Worm (Caenorhabditis elegans) whole organism, L2 larva: ENCODE measurements around the gene npr-7.

Source experiments
- C34F6.9 ChIP-seq: fragments of 150-350 bp; optimal IDR thresholded peaks from 2 replicates; lab custom pipeline; 2014; ENCODE audit warnings: missing biosample characterization, missing genetic modification characterization
- F13H6.1 ChIP-seq: sonication (generic microtip); optimal IDR thresholded peaks from 2 replicates; lab custom pipeline; 2016; ENCODE audit warnings: missing genetic modification characterization, missing compliant biosample characterization
- R02D3.7 ChIP-seq: fragments of 150-350 bp; optimal IDR thresholded peaks from 2 replicates; lab custom pipeline; 2014; ENCODE audit warnings: missing biosample characterization, missing genetic modification characterization
- ZK546.5 ChIP-seq: sonication (generic microtip); optimal IDR thresholded peaks from 2 replicates; lab custom pipeline; 2017; ENCODE audit warnings: missing biosample characterization, missing genetic modification characterization
- alr-1 ChIP-seq: fragments of 150-350 bp; optimal IDR thresholded peaks from 2 replicates; lab custom pipeline; 2014; ENCODE audit warnings: missing biosample characterization, missing genetic modification characterization
- aly-2 ChIP-seq: fragments of 150-350 bp; optimal IDR thresholded peaks from 2 replicates; lab custom pipeline; 2014; ENCODE audit warnings: missing biosample characterization, missing genetic modification characterization
- blmp-1 ChIP-seq: sonication (generic microtip); optimal IDR thresholded peaks from 2 replicates; lab custom pipeline; 2017; ENCODE audit warnings: missing genetic modification characterization, mild to moderate bottlenecking, missing compliant biosample characterization, antibody characterized with exemption, moderate library complexity; ENCODE audit not compliant: insufficient read depth
- ceh-16 ChIP-seq: fragments of 150-350 bp; optimal IDR thresholded peaks from 2 replicates; lab custom pipeline; 2014; ENCODE audit warnings: missing biosample characterization, missing genetic modification characterization
- ceh-82 ChIP-seq: fragments of 150-350 bp; optimal IDR thresholded peaks from 2 replicates; lab custom pipeline; 2014; ENCODE audit warnings: missing biosample characterization, missing genetic modification characterization
- dmd-4 ChIP-seq: sonication (generic microtip); optimal IDR thresholded peaks from 2 replicates; lab custom pipeline; 2017; ENCODE audit warnings: missing biosample characterization, missing genetic modification characterization
- egl-27 ChIP-seq: sonication (generic microtip); optimal IDR thresholded peaks from 3 replicates; lab custom pipeline; 2017; ENCODE audit warnings: missing biosample characterization, missing genetic modification reagents, missing genetic modification characterization
- elt-3 ChIP-seq: sonication (generic microtip); optimal IDR thresholded peaks from 2 replicates; lab custom pipeline; 2017; ENCODE audit warnings: missing biosample characterization, missing genetic modification characterization
- fos-1 ChIP-seq: fragments of 150-350 bp; optimal IDR thresholded peaks from 2 replicates; lab custom pipeline; 2014; ENCODE audit warnings: missing biosample characterization, missing genetic modification characterization
- gmeb-1 ChIP-seq: fragments of 150-350 bp; optimal IDR thresholded peaks from 2 replicates; lab custom pipeline; 2014; ENCODE audit warnings: missing biosample characterization, missing genetic modification characterization
- lin-11 ChIP-seq: fragments of 150-350 bp; sonication (generic microtip); optimal IDR thresholded peaks from 2 replicates; lab custom pipeline; 2014; ENCODE audit warnings: missing biosample characterization, missing genetic modification characterization, inconsistent platforms, mixed read lengths
- lin-13 ChIP-seq: fragments of 150-350 bp; optimal IDR thresholded peaks from 2 replicates; lab custom pipeline; 2014; ENCODE audit warnings: missing biosample characterization, missing genetic modification reagents, missing genetic modification characterization
- lin-39 ChIP-seq: fragments of 150-350 bp; optimal IDR thresholded peaks from 2 replicates; lab custom pipeline; 2014; ENCODE audit warnings: missing biosample characterization, missing genetic modification reagents, missing genetic modification characterization
- lsy-2 ChIP-seq, 2 experiments: fragments of 150-350 bp in 1 of 2; sonication (generic microtip) in 1 of 2; optimal IDR thresholded peaks; 2 replicates each; lab custom pipeline; 2014 to 2017; ENCODE audit warnings: missing biosample characterization in 2 of 2, missing genetic modification characterization in 2 of 2
- mbf-1 ChIP-seq: sonication (generic microtip); optimal IDR thresholded peaks from 2 replicates; lab custom pipeline; 2017; ENCODE audit warnings: missing biosample characterization, missing genetic modification characterization
- mdl-1 ChIP-seq, 2 experiments: fragments of 150-350 bp in 1 of 2; sonication (generic microtip) in 1 of 2; optimal IDR thresholded peaks; 2 replicates each; lab custom pipeline; 2017; ENCODE audit warnings: missing biosample characterization in 2 of 2, missing genetic modification characterization in 2 of 2
- nhr-10 ChIP-seq: sonication (generic microtip); optimal IDR thresholded peaks from 2 replicates; lab custom pipeline; 2017; ENCODE audit warnings: missing biosample characterization, missing genetic modification characterization
- nhr-11 ChIP-seq: fragments of 150-350 bp; optimal IDR thresholded peaks from 2 replicates; lab custom pipeline; 2014; ENCODE audit warnings: missing biosample characterization, missing genetic modification characterization
- nhr-129 ChIP-seq: fragments of 150-350 bp; optimal IDR thresholded peaks from 2 replicates; lab custom pipeline; 2014; ENCODE audit warnings: missing biosample characterization, missing genetic modification characterization
- nhr-21 ChIP-seq: fragments of 150-350 bp; optimal IDR thresholded peaks from 2 replicates; lab custom pipeline; 2014; ENCODE audit warnings: missing biosample characterization, missing genetic modification characterization
- nhr-6 ChIP-seq: fragments of 150-350 bp; optimal IDR thresholded peaks from 2 replicates; lab custom pipeline; 2014; ENCODE audit warnings: missing biosample characterization, missing genetic modification characterization
- nhr-77 ChIP-seq: fragments of 150-350 bp; optimal IDR thresholded peaks from 2 replicates; lab custom pipeline; 2014; ENCODE audit warnings: missing biosample characterization, missing genetic modification characterization
- peb-1 ChIP-seq: fragments of 150-350 bp; optimal IDR thresholded peaks from 2 replicates; lab custom pipeline; 2014; ENCODE audit warnings: missing biosample characterization, missing genetic modification characterization
- sem-4 ChIP-seq: fragments of 150-350 bp; optimal IDR thresholded peaks from 2 replicates; lab custom pipeline; 2014; ENCODE audit warnings: missing biosample characterization, missing genetic modification reagents, missing genetic modification characterization
- sma-3 ChIP-seq: sonication (generic microtip); optimal IDR thresholded peaks from 2 replicates; lab custom pipeline; 2016; ENCODE audit warnings: missing genetic modification reagents, missing genetic modification characterization, missing compliant biosample characterization
- sma-9 ChIP-seq, 2 experiments: fragments of 150-350 bp in 1 of 2; sonication (generic microtip) in 1 of 2; optimal IDR thresholded peaks; 2 replicates each; lab custom pipeline; 2014 to 2016; ENCODE audit warnings: missing genetic modification characterization in 2 of 2, mild to moderate bottlenecking in 1 of 2, missing biosample characterization in 1 of 2, missing compliant biosample characterization in 1 of 2, missing genetic modification reagents in 1 of 2, moderate library complexity in 1 of 2
- snpc-4 ChIP-seq: fragments of 150-350 bp; optimal IDR thresholded peaks from 2 replicates; lab custom pipeline; 2014; ENCODE audit warnings: missing biosample characterization, missing genetic modification characterization
- unc-39 ChIP-seq: fragments of 150-350 bp; optimal IDR thresholded peaks from 2 replicates; lab custom pipeline; 2014; ENCODE audit warnings: missing biosample characterization, missing genetic modification characterization
- unc-55 ChIP-seq: fragments of 150-350 bp; sonication (generic microtip); optimal IDR thresholded peaks from 3 replicates; lab custom pipeline; 2014; ENCODE audit warnings: missing biosample characterization, missing genetic modification reagents, missing genetic modification characterization
- zag-1 ChIP-seq: fragments of 150-350 bp; optimal IDR thresholded peaks from 2 replicates; lab custom pipeline; 2014; ENCODE audit warnings: missing biosample characterization, missing genetic modification characterization
- ztf-1 ChIP-seq: fragments of 200-800 bp; sonication (Bioruptor generic); conservative IDR thresholded peaks from 2 replicates; pipeline ENCODE4 v1.3.6; 2022; ENCODE audit warnings: missing genetic modification characterization, missing compliant biosample characterization
- ztf-4 ChIP-seq: fragments of 150-350 bp; optimal IDR thresholded peaks from 2 replicates; lab custom pipeline; 2014; ENCODE audit warnings: missing biosample characterization, missing genetic modification characterization

npr-7 gene

ce11 chrX:9319080-9319479 is at the start of gene npr-7:
TSS of gene npr-7 (minus strand) at chrX:9319180.
- TF ChIP-seq lsy-2 (tag; optimal IDR thresholded peaks at IDR 0.05; lab: Kevin White, UChicago) (no peak), nhr-21 (no peak), egl-27 (tag; lab: Kevin White, UChicago) (no peak), zag-1 (tag; lab: Kevin White, UChicago) (no peak), ceh-16 (tag; lab: Kevin White, UChicago) (no peak), fos-1 (tag; lab: Kevin White, UChicago) (no peak), gmeb-1 (no peak), sem-4 (no peak), nhr-77 (no peak), nhr-129 (no peak), ztf-4 (tag; lab: Kevin White, UChicago) (no peak), blmp-1 (tag; lab: Kevin White, UChicago) (no peak)

ce11 chrX:9364501-9364900 is 45.5 kb upstream of the npr-7 start, which contains the start of gene pkc-2:
TSS of gene pkc-2 (plus strand) at chrX:9364818.
- TF ChIP-seq sma-3 (GFP tag; lab: Kevin White, UChicago) (no peak), nhr-6 (tag; lab: Kevin White, UChicago) (no peak), dmd-4 (no peak), aly-2 (no peak), egl-27 (tag; lab: Kevin White, UChicago) (no peak), sem-4 (no peak), R02D3.7 (tag; lab: Kevin White, UChicago) (no peak), nhr-11 (tag; lab: Kevin White, UChicago) (no peak), lin-39 (tag; lab: Kevin White, UChicago) (no peak), zag-1 (tag; lab: Kevin White, UChicago) (no peak), ztf-1 (no peak), lsy-2 (tag; optimal IDR thresholded peaks at IDR 0.05; lab: Kevin White, UChicago) (no peak), fos-1 (tag; lab: Kevin White, UChicago) (no peak), nhr-10 (tag; lab: Kevin White, UChicago) (no peak)

ce11 chrX:9364082-9364481 is 45.1 kb upstream of the npr-7 start:
- TF ChIP-seq sma-9 (GFP tag; optimal IDR thresholded peaks at IDR 0.05; lab: Kevin White, UChicago) (peak; percentile 56), sma-9 (tag; optimal IDR thresholded peaks at IDR 0.05; lab: Kevin White, UChicago) (no peak), F13H6.1 (tag; lab: Kevin White, UChicago) (no peak), nhr-21 (no peak), dmd-4 (no peak), lin-39 (tag; lab: Kevin White, UChicago) (no peak), elt-3 (tag; lab: Kevin White, UChicago) (no peak), fos-1 (tag; lab: Kevin White, UChicago) (peak; percentile 45)

- no peak for TF ChIP-seq F13H6.1 (tag; lab: Kevin White, UChicago)
- no peak for TF ChIP-seq peb-1 (tag; lab: Kevin White, UChicago)
- no peak for TF ChIP-seq ceh-16 (tag; lab: Kevin White, UChicago)
- no peak for TF ChIP-seq elt-3 (tag; lab: Kevin White, UChicago)
- TF ChIP-seq ceh-82 (tag; lab: Kevin White, UChicago): no peak
- TF ChIP-seq nhr-10 (tag; lab: Kevin White, UChicago): no peak
- no peak for TF ChIP-seq fos-1 (tag; lab: Kevin White, UChicago)
- TF ChIP-seq blmp-1 (tag; lab: Kevin White, UChicago): no peak
- TF ChIP-seq R02D3.7 (tag; lab: Kevin White, UChicago): no peak
- no peak for TF ChIP-seq mbf-1 (tag; lab: Kevin White, UChicago)
Observed at ce11 chrX:9361136-9361535, 42.2 kb upstream of the npr-7 start.

- TF ChIP-seq unc-39 (tag; lab: Kevin White, UChicago) (no peak), unc-55 (GFP tag; lab: Kevin White, UChicago) (peak; percentile 56)
Observed at ce11 chrX:9349844-9350556, 31.0 kb upstream of the npr-7 start, which contains the start of gene flp-20. TSS of gene flp-20 (minus strand) at chrX:9349894.

- TF ChIP-seq snpc-4 (no peak), nhr-6 (tag; lab: Kevin White, UChicago) (peak; percentile 11), lin-13 (GFP tag; lab: Kevin White, UChicago) (peak; percentile 60), ZK546.5 (tag; lab: Kevin White, UChicago) (no peak), mbf-1 (tag; lab: Kevin White, UChicago) (no peak), nhr-77 (no peak), ztf-4 (tag; lab: Kevin White, UChicago) (peak; percentile 54), nhr-10 (tag; lab: Kevin White, UChicago) (no peak), mdl-1 (tag; optimal IDR thresholded peaks at IDR 0.05; lab: Kevin White, UChicago) (peak; percentile 87 to 88), R02D3.7 (tag; lab: Kevin White, UChicago) (no peak), lin-11 (tag; lab: Kevin White, UChicago) (peak; percentile 33), ceh-16 (tag; lab: Kevin White, UChicago) (no peak), nhr-129 (peak; percentile 95), dmd-4 (no peak), ceh-82 (tag; lab: Kevin White, UChicago) (no peak), unc-55 (GFP tag; lab: Kevin White, UChicago) (peak; percentile 71), C34F6.9 (tag; lab: Kevin White, UChicago) (peak; percentile 94), lin-39 (tag; lab: Kevin White, UChicago) (no peak), peb-1 (tag; lab: Kevin White, UChicago) (no peak), ztf-1 (no peak), egl-27 (tag; lab: Kevin White, UChicago) (peak; percentile 18), blmp-1 (tag; lab: Kevin White, UChicago) (peak; percentile 24), lsy-2 (tag; optimal IDR thresholded peaks at IDR 0.05; lab: Kevin White, UChicago) (peak in 1 of 2 experiments; percentile 83), alr-1 (tag; lab: Kevin White, UChicago) (no peak)
Observed at ce11 chrX:9347380-9347979, 28.5 kb upstream of the npr-7 start, which contains the start of gene oga-1. TSS of gene oga-1 (minus strand) at chrX:9347430.
